Fruit fly (Drosophila melanogaster): Measurements from ENCODE around the gene bru2.

bru2 gene

DNA sequence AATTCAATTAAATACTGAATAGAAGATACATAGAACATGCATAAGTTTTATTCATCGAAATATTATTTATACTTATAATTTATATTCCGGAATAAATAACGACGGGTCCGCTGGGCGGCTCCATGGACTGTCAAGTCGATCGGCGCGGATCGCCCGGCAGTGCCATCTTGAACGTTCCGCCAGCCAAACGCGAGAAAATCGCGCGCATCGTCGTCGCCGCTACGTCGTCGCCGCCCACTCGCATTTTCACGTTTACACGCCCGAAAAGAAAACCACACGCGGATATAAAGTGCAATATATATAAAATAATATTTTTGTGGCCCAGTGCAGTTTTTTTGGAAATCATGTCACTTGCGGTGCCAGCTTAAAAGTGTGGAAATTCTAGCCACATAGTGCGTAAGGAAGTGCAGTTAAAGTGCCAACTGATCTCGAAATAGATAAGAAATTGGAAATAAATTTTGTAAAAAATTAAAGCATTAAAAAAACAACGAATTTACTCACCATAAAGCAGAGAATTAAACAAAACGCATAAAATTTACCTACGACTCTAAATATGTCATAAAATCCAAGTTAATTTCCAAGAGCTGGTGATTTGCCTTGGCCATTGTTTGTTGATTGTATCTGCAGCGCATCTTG, at the start of gene bru2, which contains the start of gene CG43813:
TSS of gene bru2 (plus strand) at position 586 of the 636 bp plus-strand sequence.
TSS of gene CG43813 (minus strand) at position 633 of the 636 bp plus-strand sequence.
- TF ChIP-seq CG34406 (GFP tag; optimal IDR thresholded peaks at IDR 0.05) (no peak), CG15336 (GFP tag; IDR thresholded peaks at IDR 0.05) (no peak), Hr4 (GFP tag; optimal IDR thresholded peaks at IDR 0.05) (no peak), net (GFP tag; optimal IDR thresholded peaks at IDR 0.05) (no peak), CG4318 (GFP tag; optimal IDR thresholded peaks at IDR 0.05) (no peak), ss (GFP tag; optimal IDR thresholded peaks at IDR 0.05) (no peak), fd85E (GFP tag; optimal IDR thresholded peaks at IDR 0.05) (no peak), Ets96B (tag; optimal IDR thresholded peaks at IDR 0.05) (no peak), spab (GFP tag; optimal IDR thresholded peaks at IDR 0.05) (no peak), Sox102F (GFP tag; optimal IDR thresholded peaks at IDR 0.05) (no peak), CG9139 (GFP tag; optimal IDR thresholded peaks at IDR 0.05) (no peak), CG11902 (GFP tag; optimal IDR thresholded peaks at IDR 0.05) (no peak)

DNA sequence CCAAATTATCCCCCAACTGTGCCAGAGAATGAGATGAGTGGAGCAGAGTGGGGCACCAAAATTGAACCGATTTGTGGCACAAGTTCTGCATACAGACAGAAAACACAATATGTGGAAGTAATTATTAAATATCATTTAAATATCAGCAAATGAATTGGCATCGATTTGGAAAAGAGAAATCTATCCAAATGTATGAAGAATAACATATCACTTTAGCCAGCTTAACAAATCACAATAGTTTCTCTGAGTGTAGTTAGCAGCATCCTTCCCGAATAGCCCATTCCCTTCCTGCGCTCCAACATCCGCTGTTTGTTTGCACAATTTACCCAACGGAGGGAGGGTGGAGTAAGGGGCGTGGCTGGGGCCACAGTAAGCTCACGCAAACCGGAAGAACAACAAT, 29.2 kb upstream of the bru2 start:
- TF ChIP-seq CG9139 (GFP tag; optimal IDR thresholded peaks at IDR 0.05) (no peak), esn (GFP tag; optimal IDR thresholded peaks at IDR 0.05) (no peak), net (GFP tag; optimal IDR thresholded peaks at IDR 0.05) (no peak), Eip78C (GFP tag) (peak; percentile 52), CG10669 (GFP tag; optimal IDR thresholded peaks at IDR 0.05) (no peak), fkh (GFP tag; optimal IDR thresholded peaks at IDR 0.05) (no peak), CG15336 (GFP tag; IDR thresholded peaks at IDR 0.05) (no peak), eg (GFP tag; IDR thresholded peaks at IDR 0.05) (no peak), lz (GFP tag; optimal IDR thresholded peaks at IDR 0.05) (peak; percentile 23), Met (GFP tag; optimal IDR thresholded peaks at IDR 0.05) (no peak), CG11902 (GFP tag; optimal IDR thresholded peaks at IDR 0.05) (no peak), achi (GFP tag; optimal IDR thresholded peaks at IDR 0.05) (no peak), Smox (GFP tag; optimal IDR thresholded peaks at IDR 0.05) (no peak), CG3919 (GFP tag; optimal IDR thresholded peaks at IDR 0.05) (no peak), acj6 (GFP tag; optimal IDR thresholded peaks at IDR 0.05) (no peak), CG4318 (GFP tag; optimal IDR thresholded peaks at IDR 0.05) (no peak), CG3032 (tag; optimal IDR thresholded peaks at IDR 0.05) (no peak), cyc (GFP tag; optimal IDR thresholded peaks at IDR 0.05) (peak; percentile 15), svp (GFP tag) (peak; percentile 56)

- TF ChIP-seq eg (GFP tag; IDR thresholded peaks at IDR 0.05), result no peak
- no peak for TF ChIP-seq spab (GFP tag; optimal IDR thresholded peaks at IDR 0.05)
These were observed 6.9 kb upstream of the bru2 start for dm6 chr2L:12337162-12337561.

- TF ChIP-seq CG8632 (GFP tag; optimal IDR thresholded peaks at IDR 0.05), result no peak
- no peak for TF ChIP-seq Smox (GFP tag; optimal IDR thresholded peaks at IDR 0.05)
These were observed 5.5 kb upstream of the bru2 start, which contains the start of gene CG31862 for dm6 chr2L:12338548-12338947. CG31862 (plus strand) TSS chr2L:12338848.

DNA sequence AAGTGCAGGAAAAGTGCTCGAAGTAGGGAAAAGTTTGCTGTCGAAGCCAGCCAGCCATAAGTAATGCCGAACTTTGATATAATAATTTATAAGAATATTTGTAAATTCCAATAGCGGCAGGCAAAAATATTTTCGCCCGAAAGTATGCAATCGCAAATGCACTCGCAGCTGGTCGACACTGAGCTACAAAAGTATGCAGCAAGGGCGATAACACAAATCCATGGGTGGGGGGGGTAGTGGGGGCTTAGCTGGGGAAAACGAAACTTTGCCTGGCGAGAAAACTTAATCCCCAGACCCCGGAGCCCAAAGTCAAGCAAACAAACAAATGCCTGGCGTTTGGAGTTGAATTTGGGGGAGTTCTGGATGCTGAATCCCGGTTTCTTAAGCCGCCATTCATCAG, 2.3 kb upstream of the bru2 start:
- TF ChIP-seq eg (GFP tag; IDR thresholded peaks at IDR 0.05), result 0 out of 3 replicates have a peak, but pooled peaks have one; percentile 10
- no peak for TF ChIP-seq Hr38 (GFP tag; optimal IDR thresholded peaks at IDR 0.05)
- TF ChIP-seq dsx (GFP tag; optimal IDR thresholded peaks at IDR 0.05; ENCODE audit: poor library complexity, severe bottlenecking), result no peak
- TF ChIP-seq CG6808 (GFP tag; optimal IDR thresholded peaks at IDR 0.05), result no peak
- TF ChIP-seq CG11902 (GFP tag; optimal IDR thresholded peaks at IDR 0.05), result no peak
